Worm (Caenorhabditis elegans): ENCODE data around the gene myrf-2.

- TF ChIP-seq unc-62 (GFP tag; optimal IDR thresholded peaks at IDR 0.05) (no peak), ceh-82 (tag; optimal IDR thresholded peaks at IDR 0.05) (no peak)
Measured at ce11 chrX:10170598-10170997, 23.6 kb downstream of the myrf-2 start.

Measured in whole organism, L3 larva.